Fruit fly (Drosophila melanogaster) whole organism, embryonic: ENCODE measurements around the gene CG31960.

Source experiments
- Aef1 ChIP-seq: fragments of 200-800 bp; sonication (Bioruptor generic); IDR thresholded peaks from 3 replicates; pipeline ENCODE4 v1.3.6; 2022; ENCODE audit warnings: missing biosample characterization, missing genetic modification characterization
- Atf-2 ChIP-seq: fragments of 200-800 bp; sonication (Bioruptor generic); optimal IDR thresholded peaks from 2 replicates; lab custom pipeline; 2016; ENCODE audit warnings: missing biosample characterization, missing genetic modification characterization
- Bgb ChIP-seq: fragments of 200-800 bp; sonication (Bioruptor generic); IDR thresholded peaks from 2 replicates; pipeline ENCODE4 v1.3.6; 2022; ENCODE audit warnings: missing biosample characterization, missing genetic modification characterization; ENCODE audit not compliant: partially characterized antibody
- CG10462 ChIP-seq: fragments of 200-800 bp; sonication (Bioruptor generic); optimal IDR thresholded peaks from 2 replicates; lab custom pipeline; 2016; ENCODE audit warnings: missing biosample characterization, missing genetic modification characterization
- CG11696 ChIP-seq: fragments of 200-800 bp; sonication (Bioruptor generic); IDR thresholded peaks from 2 replicates; pipeline ENCODE4 v1.3.6; 2022; ENCODE audit warnings: missing biosample characterization, missing genetic modification characterization
- CG12155 ChIP-seq: fragments of 200-800 bp; sonication (Bioruptor generic); optimal IDR thresholded peaks from 3 replicates; lab custom pipeline; 2016; ENCODE audit warnings: missing biosample characterization, missing genetic modification characterization
- CG12659 ChIP-seq: fragments of 200-800 bp; sonication (Bioruptor generic); optimal IDR thresholded peaks from 3 replicates; lab custom pipeline; 2017; ENCODE audit warnings: mild to moderate bottlenecking, missing biosample characterization, missing genetic modification reagents, missing genetic modification characterization
- CG13775 ChIP-seq: fragments of 200-800 bp; sonication (Bioruptor generic); optimal IDR thresholded peaks from 3 replicates; lab custom pipeline; 2017; ENCODE audit warnings: missing biosample characterization, mild to moderate bottlenecking, missing genetic modification characterization
- CG14710 ChIP-seq: fragments of 200-800 bp; sonication (Bioruptor generic); optimal IDR thresholded peaks from 3 replicates; lab custom pipeline; 2019; ENCODE audit warnings: missing biosample characterization, mild to moderate bottlenecking, missing genetic modification characterization, moderate library complexity
- CG17359 ChIP-seq: fragments of 200-800 bp; sonication (Bioruptor generic); optimal IDR thresholded peaks from 3 replicates; lab custom pipeline; 2018; ENCODE audit warnings: missing biosample characterization, mild to moderate bottlenecking, missing genetic modification characterization, moderate library complexity
- CG17829 ChIP-seq: fragments of 200-800 bp; optimal IDR thresholded peaks from 2 replicates; lab custom pipeline; 2019; ENCODE audit warnings: missing biosample characterization, mild to moderate bottlenecking, missing genetic modification characterization, moderate library complexity
- CG18599 ChIP-seq: fragments of 200-800 bp; sonication (Bioruptor generic); optimal IDR thresholded peaks from 3 replicates; lab custom pipeline; 2017; ENCODE audit warnings: missing biosample characterization, missing genetic modification characterization, mild to moderate bottlenecking, moderate library complexity, missing genetic modification reagents
- CG31365 ChIP-seq: fragments of 200-800 bp; sonication (Bioruptor generic); optimal IDR thresholded peaks from 2 replicates; lab custom pipeline; 2018; ENCODE audit warnings: missing biosample characterization, mild to moderate bottlenecking, missing genetic modification characterization
- CG6689 ChIP-seq: fragments of 200-800 bp; sonication (Bioruptor generic); IDR thresholded peaks from 2 replicates; pipeline ENCODE4 v1.3.6; 2022; ENCODE audit warnings: missing biosample characterization, missing genetic modification characterization
- CG7271 ChIP-seq: fragments of 200-800 bp; sonication (Bioruptor generic); optimal IDR thresholded peaks from 2 replicates; lab custom pipeline; 2018; ENCODE audit warnings: missing biosample characterization, mild to moderate bottlenecking, missing genetic modification characterization, moderate library complexity
- CTCF ChIP-seq: fragments of 200-800 bp; sonication (Bioruptor generic); optimal IDR thresholded peaks from 2 replicates; lab custom pipeline; 2017; ENCODE audit warnings: missing biosample characterization, mild to moderate bottlenecking, missing genetic modification characterization, moderate library complexity
- E2f2 ChIP-seq: fragments of 200-800 bp; sonication (Bioruptor generic); IDR thresholded peaks from 2 replicates; pipeline ENCODE4 v1.3.6; 2022; ENCODE audit warnings: missing biosample characterization, missing genetic modification characterization
- ERR ChIP-seq: fragments of 200-800 bp; sonication (Bioruptor generic); optimal IDR thresholded peaks from 2 replicates; lab custom pipeline; 2016; ENCODE audit warnings: missing biosample characterization, missing genetic modification characterization
- Eip74EF ChIP-seq, 2 experiments: fragments of 200-800 bp in 1 of 2; fragments of >200 bp in 1 of 2; sonication (Bioruptor generic) in 1 of 2; optimal IDR thresholded peaks; 2 replicates each; lab custom pipeline; 2017 to 2019; ENCODE audit warnings: missing biosample characterization in 2 of 2, missing genetic modification characterization in 2 of 2, mild to moderate bottlenecking in 1 of 2, moderate library complexity in 1 of 2
- Ets97D ChIP-seq: fragments of 200-800 bp; sonication (Bioruptor generic); optimal IDR thresholded peaks from 3 replicates; lab custom pipeline; 2016; ENCODE audit warnings: missing biosample characterization, missing genetic modification characterization
- Fer2 ChIP-seq: fragments of 200-800 bp; sonication (Bioruptor generic); optimal IDR thresholded peaks from 2 replicates; lab custom pipeline; 2018; ENCODE audit warnings: missing biosample characterization, mild to moderate bottlenecking, missing genetic modification characterization, moderate library complexity
- GATAe ChIP-seq: fragments of 200-800 bp; sonication (Bioruptor generic); conservative IDR thresholded peaks from 2 replicates; pipeline ENCODE4 v1.3.6; 2022; ENCODE audit warnings: missing biosample characterization, missing genetic modification characterization
- Hand ChIP-seq: fragments of 200-800 bp; sonication (Bioruptor generic); optimal IDR thresholded peaks from 2 replicates; lab custom pipeline; 2017; ENCODE audit warnings: mild to moderate bottlenecking, missing biosample characterization, missing genetic modification reagents, missing genetic modification characterization
- HmgD ChIP-seq: fragments of 200-800 bp; sonication (Bioruptor generic); optimal IDR thresholded peaks from 3 replicates; lab custom pipeline; 2016; ENCODE audit warnings: missing biosample characterization, missing genetic modification characterization
- MTF-1 ChIP-seq: fragments of 200-800 bp; sonication (Bioruptor generic); optimal IDR thresholded peaks from 2 replicates; lab custom pipeline; 2018; ENCODE audit warnings: missing biosample characterization, mild to moderate bottlenecking, missing genetic modification characterization, borderline replicate concordance
- Meics ChIP-seq: fragments of 200-800 bp; sonication (Bioruptor generic); optimal IDR thresholded peaks from 2 replicates; lab custom pipeline; 2017; ENCODE audit warnings: missing biosample characterization, mild to moderate bottlenecking, missing genetic modification characterization
- Myb ChIP-seq: fragments of 200-800 bp; sonication (Bioruptor generic); optimal IDR thresholded peaks from 2 replicates; lab custom pipeline; 2016; ENCODE audit warnings: missing biosample characterization, missing genetic modification characterization
- NC2β ChIP-seq: fragments of 200-800 bp; sonication (Bioruptor generic); optimal IDR thresholded peaks from 2 replicates; lab custom pipeline; 2016; ENCODE audit warnings: missing biosample characterization, missing genetic modification characterization
- Rx ChIP-seq: fragments of 200-800 bp; sonication (Bioruptor generic); IDR thresholded peaks from 2 replicates; pipeline ENCODE4 v1.3.6; 2022; ENCODE audit warnings: missing biosample characterization, missing genetic modification characterization
- Trl ChIP-seq, 3 experiments: fragments of >200 bp in 2 of 3; fragments of 200-800 bp in 1 of 3; sonication (Bioruptor generic) in 1 of 3; optimal IDR thresholded peaks; 2 replicates in 1 of 3; 3 replicates in 2 of 3; lab custom pipeline; 2016 to 2017; ENCODE audit warnings: missing biosample characterization in 1 of 3, missing genetic modification characterization in 1 of 3
- cas ChIP-seq: fragments of 200-800 bp; sonication (Bioruptor generic); IDR thresholded peaks from 2 replicates; pipeline ENCODE4 v1.3.6; 2022; ENCODE audit warnings: missing biosample characterization, missing genetic modification characterization
- cg ChIP-seq: fragments of 200-800 bp; sonication (Bioruptor generic); optimal IDR thresholded peaks from 3 replicates; lab custom pipeline; 2019; ENCODE audit warnings: missing biosample characterization, mild to moderate bottlenecking, missing genetic modification characterization, moderate library complexity
- chif ChIP-seq, 2 experiments: fragments of 200-800 bp; sonication (Bioruptor generic); optimal IDR thresholded peaks; 3 replicates each; lab custom pipeline; 2016; ENCODE audit warnings: missing biosample characterization in 2 of 2, missing genetic modification characterization in 2 of 2
- danr ChIP-seq: fragments of 200-800 bp; sonication (Bioruptor generic); IDR thresholded peaks from 2 replicates; pipeline ENCODE4 v1.3.6; 2022; ENCODE audit warnings: missing biosample characterization, missing genetic modification characterization
- fd102C ChIP-seq: fragments of 200-800 bp; sonication (Bioruptor generic); optimal IDR thresholded peaks from 2 replicates; lab custom pipeline; 2018; ENCODE audit warnings: missing biosample characterization, mild to moderate bottlenecking, missing genetic modification characterization, moderate library complexity
- ftz-f1 ChIP-seq: fragments of 200-800 bp; sonication (Bioruptor generic); optimal IDR thresholded peaks from 2 replicates; lab custom pipeline; 2016; ENCODE audit warnings: missing biosample characterization, missing genetic modification characterization
- gcm2 ChIP-seq: fragments of 200-800 bp; sonication (Bioruptor generic); optimal IDR thresholded peaks from 2 replicates; lab custom pipeline; 2016; ENCODE audit warnings: missing biosample characterization, missing genetic modification characterization
- gsb ChIP-seq: fragments of 200-800 bp; sonication (Bioruptor generic); IDR thresholded peaks from 2 replicates; pipeline ENCODE4 v1.3.6; 2022; ENCODE audit warnings: missing biosample characterization, missing genetic modification characterization
- inv ChIP-seq: fragments of 200-800 bp; sonication (Bioruptor generic); IDR thresholded peaks from 2 replicates; pipeline ENCODE4 v1.3.6; 2022; ENCODE audit warnings: missing biosample characterization, missing genetic modification characterization; ENCODE audit not compliant: partially characterized antibody
- klu ChIP-seq: fragments of 200-800 bp; sonication (Bioruptor generic); IDR thresholded peaks from 2 replicates; pipeline ENCODE4 v1.3.6; 2022; ENCODE audit warnings: missing biosample characterization, missing genetic modification characterization
- lmd ChIP-seq: fragments of 200-800 bp; sonication (Bioruptor generic); IDR thresholded peaks from 2 replicates; pipeline ENCODE4 v1.3.6; 2022; ENCODE audit warnings: missing biosample characterization, missing genetic modification characterization
- lola ChIP-seq, 3 experiments: fragments of >200 bp in 2 of 3; fragments of 200-800 bp in 1 of 3; sonication (Bioruptor generic) in 1 of 3; optimal IDR thresholded peaks; 2 replicates each; lab custom pipeline; 2017 to 2019; ENCODE audit warnings: missing biosample characterization in 3 of 3, missing genetic modification characterization in 3 of 3, mild to moderate bottlenecking in 1 of 3, moderate library complexity in 1 of 3
- nau ChIP-seq: fragments of 200-800 bp; sonication (Bioruptor generic); optimal IDR thresholded peaks from 3 replicates; lab custom pipeline; 2017; ENCODE audit warnings: missing biosample characterization, mild to moderate bottlenecking, missing genetic modification characterization, missing genetic modification reagents
- nmo ChIP-seq: fragments of 200-800 bp; sonication (Bioruptor generic); optimal IDR thresholded peaks from 2 replicates; lab custom pipeline; 2018; ENCODE audit warnings: missing biosample characterization, mild to moderate bottlenecking, missing genetic modification characterization, moderate library complexity
- otp ChIP-seq: fragments of 200-800 bp; sonication (Bioruptor generic); IDR thresholded peaks from 3 replicates; pipeline ENCODE4, ENCODE4 v1.3.6; 2022; ENCODE audit warnings: missing biosample characterization, missing genetic modification characterization
- phol ChIP-seq: fragments of 200-800 bp; sonication (Bioruptor generic); optimal IDR thresholded peaks from 3 replicates; lab custom pipeline; 2018; ENCODE audit warnings: missing biosample characterization, mild to moderate bottlenecking, missing genetic modification characterization, moderate library complexity
- pita ChIP-seq: fragments of 200-800 bp; sonication (Bioruptor generic); optimal IDR thresholded peaks from 2 replicates; lab custom pipeline; 2017; ENCODE audit warnings: missing biosample characterization, mild to moderate bottlenecking, missing genetic modification characterization
- prd ChIP-seq, 3 experiments: fragments of >200 bp in 2 of 3; fragments of 200-800 bp in 1 of 3; sonication (Bioruptor generic) in 1 of 3; optimal IDR thresholded peaks in 2 of 3; IDR thresholded peaks in 1 of 3; 2 replicates in 2 of 3; 3 replicates in 1 of 3; pipeline versions ENCODE4 v1.3.6 to Lab custom; 2017 to 2022; ENCODE audit warnings: missing biosample characterization in 1 of 3, missing genetic modification characterization in 1 of 3
- scrt ChIP-seq: fragments of 200-800 bp; sonication (Bioruptor generic); optimal IDR thresholded peaks from 2 replicates; lab custom pipeline; 2018; ENCODE audit warnings: missing biosample characterization, mild to moderate bottlenecking, missing genetic modification characterization, moderate library complexity
- tup ChIP-seq: fragments of 200-800 bp; sonication (Bioruptor generic); optimal IDR thresholded peaks from 2 replicates; lab custom pipeline; 2016; ENCODE audit warnings: missing biosample characterization, mild to moderate bottlenecking, missing genetic modification characterization, moderate library complexity

CG31960 gene

DNA sequence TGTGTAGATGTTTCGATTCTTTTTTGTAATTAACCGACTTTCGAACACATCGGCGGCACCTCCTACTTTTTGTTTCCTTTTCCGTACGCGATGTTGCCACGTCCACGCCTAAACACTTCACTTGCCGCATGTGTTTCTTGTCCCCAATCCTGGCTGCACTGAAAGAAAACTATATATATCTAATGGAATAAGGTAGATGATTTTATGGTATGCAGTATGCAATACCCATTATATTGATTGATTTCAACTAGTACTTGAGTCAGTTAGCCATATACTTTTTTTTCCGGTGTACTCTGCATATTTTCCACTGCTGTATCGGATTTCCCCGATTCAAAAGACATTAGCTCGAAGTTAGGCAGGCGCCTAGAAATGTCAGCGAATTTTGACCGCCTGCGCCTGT lies 34.2 kb downstream of the CG31960 start (continued):
- peak; percentile 42; the same call in 1 of the 2 replicates for TF ChIP-seq CG6689 (GFP tag; lab: Robert Waterston, UW)
- TF ChIP-seq E2f2: no peak
- no peak for TF ChIP-seq Hand
- no peak for TF ChIP-seq scrt
- TF ChIP-seq CG13775 (GFP tag; lab: Kevin White, UChicago): peak; percentile 10
- no peak for TF ChIP-seq Trl (optimal IDR thresholded peaks at IDR 0.05; lab: Kevin White, UChicago)
- no peak for TF ChIP-seq Trl (GFP tag; optimal IDR thresholded peaks at IDR 0.05; lab: Kevin White, UChicago)
- TF ChIP-seq klu (GFP tag; lab: Robert Waterston, UW): no peak
- TF ChIP-seq Bgb (GFP tag; lab: Robert Waterston, UW): no peak
- TF ChIP-seq danr (GFP tag; lab: Robert Waterston, UW): no peak
- TF ChIP-seq phol (tag; lab: Kevin White, UChicago): peak; percentile 33
- no peak for TF ChIP-seq Ets97D (GFP tag; lab: Kevin White, UChicago)
- TF ChIP-seq Atf-2 (GFP tag; lab: Kevin White, UChicago): no peak
- no peak for TF ChIP-seq Rx (GFP tag; lab: Robert Waterston, UW)
- no peak for TF ChIP-seq CG12155
- TF ChIP-seq NC2β: peak; percentile 14
- no peak for TF ChIP-seq Fer2 (tag; lab: Kevin White, UChicago)
- no peak for TF ChIP-seq gcm2 (GFP tag; lab: Kevin White, UChicago)
- no peak for TF ChIP-seq Myb (GFP tag; lab: Kevin White, UChicago)
- TF ChIP-seq CG10462 (GFP tag; lab: Kevin White, UChicago): peak; percentile 14
- no peak for TF ChIP-seq ERR (GFP tag; lab: Kevin White, UChicago)
- peak in 1 of 2 experiments; percentile 70 for TF ChIP-seq chif (GFP tag; optimal IDR thresholded peaks at IDR 0.05; lab: Kevin White, UChicago)
- TF ChIP-seq nau: no peak
- TF ChIP-seq MTF-1 (GFP tag; lab: Kevin White, UChicago): no peak
- peak; percentile 40 for TF ChIP-seq CG14710 (tag; lab: Kevin White, UChicago)
- no peak for TF ChIP-seq cas (GFP tag; lab: Robert Waterston, UW)
- no peak for TF ChIP-seq HmgD (GFP tag; lab: Kevin White, UChicago)
- no peak for TF ChIP-seq pita (GFP tag; lab: Kevin White, UChicago)
- TF ChIP-seq CG11696 (GFP tag; lab: Robert Waterston, UW): no peak
- no peak for TF ChIP-seq Meics (GFP tag; lab: Kevin White, UChicago)
- no peak for TF ChIP-seq CG18599
- no peak for TF ChIP-seq otp (GFP tag; lab: Robert Waterston, UW)
- peak; percentile 65 for TF ChIP-seq fd102C
- no peak for TF ChIP-seq Aef1 (GFP tag; lab: Robert Waterston, UW)
- TF ChIP-seq lmd (GFP tag; lab: Robert Waterston, UW): no peak
- TF ChIP-seq inv (GFP tag; lab: Robert Waterston, UW): no peak
- no peak for TF ChIP-seq Eip74EF (GFP tag; optimal IDR thresholded peaks at IDR 0.05; lab: Kevin White, UChicago)
- peak; percentile 4 for TF ChIP-seq cg (GFP tag; lab: Kevin White, UChicago)
- peak in 1 of 3 experiments; percentile 44 for TF ChIP-seq lola (GFP tag; optimal IDR thresholded peaks at IDR 0.05; lab: Kevin White, UChicago)
- TF ChIP-seq CTCF (GFP tag; lab: Kevin White, UChicago): no peak
- TF ChIP-seq CG7271 (tag; lab: Kevin White, UChicago): no peak
- peak; percentile 60 for TF ChIP-seq CG17829 (tag; lab: Kevin White, UChicago)
- TF ChIP-seq CG12659 (GFP tag; lab: Kevin White, UChicago): no peak
- no peak for TF ChIP-seq GATAe
- TF ChIP-seq nmo (GFP tag; lab: Kevin White, UChicago): peak; percentile 11
- no peak for TF ChIP-seq prd (optimal IDR thresholded peaks at IDR 0.05; lab: Kevin White, UChicago)
- peak; percentile 76 for TF ChIP-seq prd (GFP tag; IDR thresholded peaks at IDR 0.05; lab: Robert Waterston, UW)
- no peak for TF ChIP-seq CG17359 (tag; lab: Kevin White, UChicago)
- TF ChIP-seq gsb: no peak
- no peak for TF ChIP-seq CG31365 (tag; lab: Kevin White, UChicago)
- TF ChIP-seq ftz-f1 (GFP tag; lab: Kevin White, UChicago): no peak
- no peak for TF ChIP-seq tup (GFP tag; lab: Kevin White, UChicago)
